Worm (Caenorhabditis elegans): Measurements from ENCODE around the gene C03B1.14.

The C03B1.14 gene

DNA sequence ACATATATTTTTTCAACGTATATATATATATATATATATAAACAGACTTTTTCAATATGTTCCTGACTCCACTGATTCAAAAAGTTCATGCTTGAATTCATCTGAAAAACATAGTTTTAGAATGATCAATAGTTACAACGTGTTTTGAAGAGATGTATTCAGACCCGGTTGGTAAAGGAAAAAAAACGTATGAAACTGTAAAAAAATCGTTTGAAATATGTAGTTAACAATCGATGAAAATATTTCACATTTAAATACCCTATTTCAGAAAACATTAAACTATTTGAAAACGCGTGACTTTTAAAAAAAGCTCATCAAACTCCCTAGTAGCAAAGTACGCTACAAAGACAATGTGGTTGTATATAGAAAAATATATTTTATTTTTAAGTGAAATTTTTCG is at the start of gene C03B1.14:
Gene C03B1.14, minus strand, starts transcription at position 101 of the 400 bp plus-strand sequence.
- TF ChIP-seq saeg-2 (GFP tag; IDR thresholded peaks at IDR 0.05): no peak
- no peak for TF ChIP-seq duxl-1 (tag; optimal IDR thresholded peaks at IDR 0.05; ENCODE audit: poor library complexity)
- no peak for TF ChIP-seq F26F4.8 (GFP tag; conservative IDR thresholded peaks at IDR 0.05)
- TF ChIP-seq T20F7.1 (GFP tag; optimal IDR thresholded peaks at IDR 0.05): no peak
- TF ChIP-seq rbr-2 (tag; optimal IDR thresholded peaks at IDR 0.05): no peak

DNA sequence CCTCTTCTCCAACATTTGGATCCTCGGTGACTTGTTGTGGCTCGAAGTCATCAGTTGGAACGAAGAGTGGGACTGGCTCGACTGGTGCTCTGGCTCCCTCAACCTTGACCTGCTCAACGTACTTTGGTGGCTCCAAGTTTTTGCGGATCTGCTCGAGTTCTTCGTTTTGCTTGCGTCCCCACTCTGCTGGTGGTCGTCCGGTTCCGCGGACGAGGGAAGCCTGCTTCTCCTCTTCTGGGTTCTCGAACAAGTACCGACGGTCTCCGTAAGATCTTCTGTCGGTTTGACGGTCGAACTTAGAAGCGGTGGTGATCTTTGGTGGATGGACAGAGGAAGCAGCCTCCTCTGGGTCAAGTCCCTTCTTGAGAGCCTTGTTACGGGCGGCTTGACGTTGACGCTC is 48.2 kb upstream of the C03B1.14 start:
- TF ChIP-seq set-16 (GFP tag; IDR thresholded peaks at IDR 0.05) (peak; percentile 73), Y5F2A.4 (GFP tag; optimal IDR thresholded peaks at IDR 0.05) (no peak)

DNA sequence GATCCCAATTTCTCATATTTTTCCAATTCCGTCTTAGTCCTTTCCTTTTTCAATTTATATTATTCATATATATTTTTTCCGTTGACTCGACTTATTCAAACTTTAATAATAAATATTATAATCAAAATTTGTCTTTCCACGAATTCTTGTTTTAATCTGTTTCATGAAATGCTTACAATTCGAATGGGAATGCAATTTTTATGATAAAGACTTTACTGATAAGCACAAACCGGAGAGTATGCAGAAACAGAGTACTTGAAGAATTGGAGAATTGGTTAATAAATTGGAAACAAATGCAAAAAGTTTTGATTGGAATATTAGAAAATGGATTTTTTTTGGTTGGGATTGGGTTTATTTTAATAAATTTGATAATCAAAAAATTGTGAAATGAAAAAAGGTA is 47.7 kb upstream of the C03B1.14 start:
- TF ChIP-seq pqm-1 (tag; optimal IDR thresholded peaks at IDR 0.05) (peak; percentile 76), dpl-1 (GFP tag; optimal IDR thresholded peaks at IDR 0.05) (no peak), daf-16 (GFP tag; optimal IDR thresholded peaks at IDR 0.05) (no peak), daf-16 (tag; optimal IDR thresholded peaks at IDR 0.05) (no peak), ZK337.2 (GFP tag; IDR thresholded peaks at IDR 0.05) (no peak), nhr-11 (tag; optimal IDR thresholded peaks at IDR 0.05) (no peak), lin-39 (tag; optimal IDR thresholded peaks at IDR 0.05) (no peak), ZK546.5 (tag; optimal IDR thresholded peaks at IDR 0.05) (no peak), nhr-28 (tag; optimal IDR thresholded peaks at IDR 0.05) (peak; percentile 1), mxl-2 (GFP tag; conservative IDR thresholded peaks at IDR 0.05) (no peak), lin-29 (GFP tag; IDR thresholded peaks at IDR 0.05) (no peak), mdt-29 (GFP tag; IDR thresholded peaks at IDR 0.05) (no peak), nhr-42 (GFP tag; IDR thresholded peaks at IDR 0.05) (no peak), nhr-102 (tag; optimal IDR thresholded peaks at IDR 0.05) (no peak), F26F4.8 (GFP tag; conservative IDR thresholded peaks at IDR 0.05) (no peak), Y48G9A.11 (GFP tag; IDR thresholded peaks at IDR 0.05) (no peak), Y75B8A.6 (GFP tag; IDR thresholded peaks at IDR 0.05) (no peak)

DNA sequence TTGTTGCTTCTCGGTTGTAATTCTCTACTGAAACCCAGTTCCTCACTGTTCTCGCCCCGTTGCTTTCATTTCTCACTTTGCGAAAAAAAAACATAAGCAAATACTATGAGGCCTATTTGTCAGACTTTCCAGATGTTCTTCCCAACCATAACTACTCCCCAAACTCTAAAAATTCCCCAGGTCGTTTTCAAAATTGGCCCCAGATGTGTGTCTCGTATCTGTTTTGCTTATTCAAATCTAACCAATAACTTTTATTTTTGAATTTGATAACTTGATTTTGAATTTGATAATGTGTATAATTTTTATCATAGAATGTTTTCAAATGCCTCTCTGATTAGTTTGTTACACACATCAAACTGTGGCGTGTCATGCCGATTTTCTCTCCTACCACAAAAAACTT is 47.2 kb upstream of the C03B1.14 start:
- TF ChIP-seq nhr-111 (GFP tag; optimal IDR thresholded peaks at IDR 0.05): no peak
- TF ChIP-seq daf-16 (GFP tag; optimal IDR thresholded peaks at IDR 0.05): no peak
- TF ChIP-seq daf-16 (tag; optimal IDR thresholded peaks at IDR 0.05): peak; percentile 33

ce11 chrX:6405905-6406304 is 45.3 kb upstream of the C03B1.14 start:
- TF ChIP-seq ztf-7 (tag; optimal IDR thresholded peaks at IDR 0.05) (no peak), aha-1 (tag) (peak; percentile 91)

- TF ChIP-seq ceh-44 (GFP tag; IDR thresholded peaks at IDR 0.05): no peak
- no peak for TF ChIP-seq spr-3 (GFP tag; optimal IDR thresholded peaks at IDR 0.05)
- TF ChIP-seq rbr-2 (tag; optimal IDR thresholded peaks at IDR 0.05): no peak
- TF ChIP-seq skn-1 (tag; optimal IDR thresholded peaks at IDR 0.05): no peak
- TF ChIP-seq saeg-2 (GFP tag; IDR thresholded peaks at IDR 0.05): no peak
- TF ChIP-seq egl-27 (tag; optimal IDR thresholded peaks at IDR 0.05): no peak
- TF ChIP-seq nhr-10 (tag; optimal IDR thresholded peaks at IDR 0.05): no peak
Measured at ce11 chrX:6403122-6403521, 42.6 kb upstream of the C03B1.14 start, which contains the start of gene glt-4. Gene glt-4 (plus strand): TSS chrX:6403422.

ce11 chrX:6399450-6399849 is 38.9 kb upstream of the C03B1.14 start:
- TF ChIP-seq nhr-11 (tag; optimal IDR thresholded peaks at IDR 0.05) (peak; percentile 27), nhr-10 (tag; optimal IDR thresholded peaks at IDR 0.05) (no peak), Y48G9A.11 (GFP tag; IDR thresholded peaks at IDR 0.05) (no peak), aha-1 (tag) (peak; percentile 75), mep-1 (tag; optimal IDR thresholded peaks at IDR 0.05) (no peak), ZK546.5 (tag; optimal IDR thresholded peaks at IDR 0.05) (no peak), mdt-29 (GFP tag; IDR thresholded peaks at IDR 0.05) (no peak), ctbp-1 (GFP tag; IDR thresholded peaks at IDR 0.05) (no peak), unc-62 (GFP tag; optimal IDR thresholded peaks at IDR 0.05 in 1 of 2) (peak in 1 of 2 experiments; percentile 3), unc-62 (tag; optimal IDR thresholded peaks at IDR 0.05) (no peak), vab-7 (GFP tag; IDR thresholded peaks at IDR 0.05) (no peak)
